Fruit fly (Drosophila melanogaster): ENCODE data around the gene CG44002.

DNA sequence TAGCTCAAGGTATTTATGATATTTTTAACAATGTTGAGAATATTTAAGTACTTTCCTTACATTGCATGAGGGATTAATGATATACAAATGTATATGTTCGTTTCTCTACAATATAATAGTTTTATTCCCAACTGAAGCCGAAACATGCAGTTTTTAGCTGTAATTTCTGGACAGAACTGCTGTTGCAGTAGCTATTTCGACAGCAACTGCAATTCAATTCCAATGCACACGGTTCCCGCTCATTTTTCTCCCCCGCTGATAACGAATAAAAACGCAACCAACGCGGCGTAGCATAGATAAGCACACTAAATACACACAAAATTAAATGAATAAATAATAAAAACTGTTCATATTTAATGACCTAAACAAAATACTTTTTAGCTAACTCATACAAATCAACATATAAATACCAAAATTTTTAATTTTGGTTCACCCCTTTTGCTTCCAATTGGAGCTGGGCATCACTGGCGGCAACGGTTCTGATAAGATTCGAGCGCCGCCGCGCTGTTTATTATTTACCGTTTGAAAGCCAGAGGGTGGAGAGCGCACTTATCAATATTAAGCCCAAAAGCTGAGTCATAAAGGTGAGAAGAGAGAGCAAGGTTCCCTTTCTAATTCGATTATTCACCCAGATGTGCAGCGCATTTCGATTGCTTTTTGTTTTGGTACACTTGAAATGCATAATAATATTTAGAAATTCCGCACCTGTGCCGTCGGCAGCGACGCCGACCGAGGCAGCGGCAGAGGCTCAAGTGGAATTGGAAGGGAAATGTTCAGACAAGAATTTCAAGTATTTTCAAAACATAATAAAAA lies 12.4 kb downstream of the CG44002 start:
- TF ChIP-seq Myc (optimal IDR thresholded peaks at IDR 0.05) = no peak
- no peak for TF ChIP-seq h (optimal IDR thresholded peaks at IDR 0.05)
- no peak for TF ChIP-seq ttk (optimal IDR thresholded peaks at IDR 0.05)
